Fruit fly (Drosophila melanogaster) whole organism, embryonic: ENCODE measurements around the gene CG3529.

Experiments used
- BtbVII ChIP-seq: fragments of 200-800 bp; sonication (Bioruptor generic); optimal IDR thresholded peaks from 3 replicates; lab custom pipeline; 2017; ENCODE audit warnings: missing biosample characterization, mild to moderate bottlenecking, missing genetic modification characterization
- CG10366 ChIP-seq: fragments of 200-800 bp; sonication (Bioruptor generic); IDR thresholded peaks from 2 replicates; pipeline ENCODE4 v1.3.6; 2022; ENCODE audit warnings: missing biosample characterization, missing genetic modification characterization
- CG10654 ChIP-seq: fragments of 200-800 bp; sonication (Bioruptor generic); optimal IDR thresholded peaks from 2 replicates; lab custom pipeline; 2016; ENCODE audit warnings: missing biosample characterization, missing genetic modification characterization
- CG11247 ChIP-seq: fragments of 200-800 bp; sonication (Bioruptor generic); IDR thresholded peaks from 2 replicates; pipeline ENCODE4 v1.3.6; 2022; ENCODE audit warnings: missing biosample characterization, missing genetic modification characterization
- CG11504 ChIP-seq: fragments of 200-800 bp; sonication (Bioruptor generic); optimal IDR thresholded peaks from 3 replicates; lab custom pipeline; 2019; ENCODE audit warnings: missing biosample characterization, mild to moderate bottlenecking, missing genetic modification characterization, moderate library complexity
- CG11723 ChIP-seq: fragments of 200-800 bp; sonication (Bioruptor generic); optimal IDR thresholded peaks from 2 replicates; lab custom pipeline; 2017; ENCODE audit warnings: missing biosample characterization, mild to moderate bottlenecking, missing genetic modification characterization
- CG12236 ChIP-seq: fragments of 200-800 bp; sonication (Bioruptor generic); optimal IDR thresholded peaks from 2 replicates; lab custom pipeline; 2016; ENCODE audit warnings: missing biosample characterization, missing genetic modification characterization
- CG13123 ChIP-seq: fragments of 200-800 bp; sonication (Bioruptor generic); optimal IDR thresholded peaks from 2 replicates; lab custom pipeline; 2016; ENCODE audit warnings: missing biosample characterization, missing genetic modification characterization
- CG13894 ChIP-seq: fragments of 200-800 bp; sonication (Bioruptor generic); optimal IDR thresholded peaks from 3 replicates; lab custom pipeline; 2018; ENCODE audit warnings: missing biosample characterization, mild to moderate bottlenecking, missing genetic modification characterization, moderate library complexity
- CG14441 ChIP-seq: fragments of 200-800 bp; sonication (Bioruptor generic); IDR thresholded peaks from 2 replicates; pipeline ENCODE4 v1.3.6; 2022; ENCODE audit warnings: missing biosample characterization, missing genetic modification characterization
- CG14965 ChIP-seq: fragments of 200-800 bp; sonication (Bioruptor generic); optimal IDR thresholded peaks from 2 replicates; lab custom pipeline; 2016; ENCODE audit warnings: missing biosample characterization, missing genetic modification characterization, borderline replicate concordance
- CG15073 ChIP-seq: fragments of 200-800 bp; sonication (Bioruptor generic); optimal IDR thresholded peaks from 2 replicates; lab custom pipeline; 2016; ENCODE audit warnings: missing biosample characterization, missing genetic modification characterization
- CG1529 ChIP-seq: fragments of 200-800 bp; sonication (Bioruptor generic); optimal IDR thresholded peaks from 3 replicates; lab custom pipeline; 2018; ENCODE audit warnings: missing biosample characterization, missing genetic modification characterization
- CG17612 ChIP-seq: fragments of 200-800 bp; sonication (Bioruptor generic); IDR thresholded peaks from 2 replicates; pipeline ENCODE4 v1.3.6; 2022; ENCODE audit warnings: missing biosample characterization, missing genetic modification characterization
- CG18619 ChIP-seq: fragments of 200-800 bp; sonication (Bioruptor generic); optimal IDR thresholded peaks from 3 replicates; lab custom pipeline; 2017; ENCODE audit warnings: missing biosample characterization, mild to moderate bottlenecking, missing genetic modification characterization
- CG2199 ChIP-seq: fragments of 200-800 bp; sonication (Bioruptor generic); IDR thresholded peaks from 3 replicates; pipeline ENCODE4 v1.3.6; 2022; ENCODE audit warnings: missing biosample characterization, missing genetic modification characterization
- CG3065 ChIP-seq: fragments of 200-800 bp; sonication (Bioruptor generic); optimal IDR thresholded peaks from 2 replicates; lab custom pipeline; 2016; ENCODE audit warnings: missing biosample characterization, missing genetic modification characterization
- CG6175 ChIP-seq: fragments of 200-800 bp; sonication (Bioruptor generic); IDR thresholded peaks from 3 replicates; pipeline ENCODE4 v1.3.6; 2022; ENCODE audit warnings: missing biosample characterization, missing genetic modification characterization
- CG6791 ChIP-seq: fragments of 200-800 bp; sonication (Bioruptor generic); IDR thresholded peaks from 3 replicates; pipeline ENCODE4 v1.3.6; 2022; ENCODE audit warnings: missing biosample characterization, missing genetic modification characterization; ENCODE audit not compliant: partially characterized antibody
- CG7839 ChIP-seq: fragments of 200-800 bp; sonication (Bioruptor generic); optimal IDR thresholded peaks from 3 replicates; lab custom pipeline; 2018; ENCODE audit warnings: missing biosample characterization, mild to moderate bottlenecking, missing genetic modification characterization, moderate library complexity
- CG8478 ChIP-seq: fragments of >200 bp; optimal IDR thresholded peaks from 2 replicates; lab custom pipeline; 2018
- CG8765 ChIP-seq: fragments of 200-800 bp; sonication (Bioruptor generic); IDR thresholded peaks from 2 replicates; pipeline ENCODE4 v1.3.6; 2022; ENCODE audit warnings: missing biosample characterization, missing genetic modification characterization
- CG9727 ChIP-seq: fragments of 200-800 bp; sonication (Bioruptor generic); optimal IDR thresholded peaks from 3 replicates; lab custom pipeline; 2017; ENCODE audit warnings: missing biosample characterization, mild to moderate bottlenecking, missing genetic modification characterization
- CG9932 ChIP-seq: fragments of 200-800 bp; sonication (Bioruptor generic); IDR thresholded peaks from 2 replicates; pipeline ENCODE4 v1.3.6; 2022; ENCODE audit warnings: missing biosample characterization, missing genetic modification characterization
- CHES-1-like ChIP-seq: fragments of 200-800 bp; sonication (Bioruptor generic); optimal IDR thresholded peaks from 2 replicates; lab custom pipeline; 2016; ENCODE audit warnings: missing biosample characterization, missing genetic modification characterization
- Camta ChIP-seq: fragments of 200-800 bp; sonication (Bioruptor generic); optimal IDR thresholded peaks from 2 replicates; lab custom pipeline; 2016; ENCODE audit warnings: missing biosample characterization, missing genetic modification characterization
- Drgx ChIP-seq: fragments of 200-800 bp; sonication (Bioruptor generic); IDR thresholded peaks from 2 replicates; pipeline ENCODE4 v1.3.6; 2022; ENCODE audit warnings: missing biosample characterization, missing genetic modification characterization
- Hr39 ChIP-seq: fragments of >200 bp; optimal IDR thresholded peaks from 2 replicates; lab custom pipeline; 2017
- Lpt ChIP-seq: fragments of >200 bp; optimal IDR thresholded peaks from 2 replicates; lab custom pipeline; 2018; ENCODE audit warnings: missing biosample characterization, missing genetic modification characterization
- Rfx ChIP-seq: fragments of 200-800 bp; sonication (Bioruptor generic); IDR thresholded peaks from 2 replicates; pipeline ENCODE4 v1.3.6; 2022; ENCODE audit warnings: missing biosample characterization, missing genetic modification characterization
- Stat92E ChIP-seq, 3 experiments: fragments of >200 bp in 2 of 3; fragments of 200-800 bp in 1 of 3; sonication (Bioruptor generic) in 1 of 3; optimal IDR thresholded peaks; 2 replicates each; lab custom pipeline; 2017 to 2019; ENCODE audit warnings: missing biosample characterization in 3 of 3, missing genetic modification characterization in 3 of 3, mild to moderate bottlenecking in 1 of 3, moderate library complexity in 1 of 3
- ab ChIP-seq: fragments of 200-800 bp; sonication (Bioruptor generic); optimal IDR thresholded peaks from 2 replicates; lab custom pipeline; 2016; ENCODE audit warnings: missing biosample characterization, missing genetic modification characterization
- ase ChIP-seq: fragments of 200-800 bp; sonication (Bioruptor generic); IDR thresholded peaks from 3 replicates; pipeline ENCODE4 v1.3.6; 2022; ENCODE audit warnings: missing biosample characterization, missing genetic modification characterization
- bab2 ChIP-seq: fragments of 200-800 bp; sonication (Bioruptor generic); optimal IDR thresholded peaks from 2 replicates; lab custom pipeline; 2016; ENCODE audit warnings: missing biosample characterization, missing genetic modification characterization
- bigmax ChIP-seq: fragments of 200-800 bp; sonication (Bioruptor generic); optimal IDR thresholded peaks from 2 replicates; lab custom pipeline; 2018; ENCODE audit warnings: missing biosample characterization, mild to moderate bottlenecking, missing genetic modification characterization
- bsh ChIP-seq, 2 experiments: fragments of 200-800 bp; sonication (Bioruptor generic); optimal IDR thresholded peaks; 2 replicates each; lab custom pipeline; 2017 to 2018; ENCODE audit warnings: mild to moderate bottlenecking in 2 of 2, missing biosample characterization in 2 of 2, missing genetic modification characterization in 2 of 2, moderate library complexity in 1 of 2
- cg ChIP-seq: fragments of 200-800 bp; sonication (Bioruptor generic); optimal IDR thresholded peaks from 3 replicates; lab custom pipeline; 2019; ENCODE audit warnings: missing biosample characterization, mild to moderate bottlenecking, missing genetic modification characterization, moderate library complexity
- dimm ChIP-seq: fragments of 200-800 bp; sonication (Bioruptor generic); IDR thresholded peaks from 2 replicates; pipeline ENCODE4 v1.3.6; 2022; ENCODE audit warnings: missing biosample characterization, missing genetic modification characterization
- dmrt11E ChIP-seq: fragments of 200-800 bp; sonication (Bioruptor generic); optimal IDR thresholded peaks from 3 replicates; lab custom pipeline; 2018; ENCODE audit warnings: missing biosample characterization, mild to moderate bottlenecking, missing genetic modification characterization, moderate library complexity
- fd3F ChIP-seq: fragments of 200-800 bp; sonication (Bioruptor generic); optimal IDR thresholded peaks from 2 replicates; lab custom pipeline; 2018; ENCODE audit warnings: missing biosample characterization, mild to moderate bottlenecking, missing genetic modification characterization, moderate library complexity
- gfzf ChIP-seq: fragments of 200-800 bp; sonication (Bioruptor generic); optimal IDR thresholded peaks from 2 replicates; lab custom pipeline; 2016; ENCODE audit warnings: missing biosample characterization, mild to moderate bottlenecking, missing genetic modification characterization, moderate library complexity
- grn ChIP-seq: fragments of 200-800 bp; sonication (Bioruptor generic); optimal IDR thresholded peaks from 3 replicates; lab custom pipeline; 2017; ENCODE audit warnings: missing biosample characterization, missing genetic modification characterization
- insv ChIP-seq, 2 experiments: fragments of 200-800 bp; sonication (Bioruptor generic); optimal IDR thresholded peaks; 3 replicates each; lab custom pipeline; 2016 to 2018; ENCODE audit warnings: missing biosample characterization in 2 of 2, missing genetic modification characterization in 2 of 2
- jumu ChIP-seq: fragments of 200-800 bp; sonication (Bioruptor generic); optimal IDR thresholded peaks from 3 replicates; lab custom pipeline; 2016; ENCODE audit warnings: missing biosample characterization, missing genetic modification characterization
- kah ChIP-seq: fragments of 200-800 bp; sonication (Bioruptor generic); optimal IDR thresholded peaks from 2 replicates; lab custom pipeline; 2018; ENCODE audit warnings: missing biosample characterization, mild to moderate bottlenecking, missing genetic modification characterization
- knrl ChIP-seq: fragments of 200-800 bp; sonication (Bioruptor generic); IDR thresholded peaks from 3 replicates; pipeline ENCODE4 v1.3.6; 2022; ENCODE audit warnings: missing biosample characterization, missing genetic modification characterization; ENCODE audit not compliant: partially characterized antibody
- otp ChIP-seq: fragments of 200-800 bp; sonication (Bioruptor generic); IDR thresholded peaks from 3 replicates; pipeline ENCODE4, ENCODE4 v1.3.6; 2022; ENCODE audit warnings: missing biosample characterization, missing genetic modification characterization
- phol ChIP-seq: fragments of 200-800 bp; sonication (Bioruptor generic); optimal IDR thresholded peaks from 3 replicates; lab custom pipeline; 2018; ENCODE audit warnings: missing biosample characterization, mild to moderate bottlenecking, missing genetic modification characterization, moderate library complexity
- slou ChIP-seq: fragments of 200-800 bp; sonication (Bioruptor generic); optimal IDR thresholded peaks from 3 replicates; lab custom pipeline; 2016; ENCODE audit warnings: missing biosample characterization, missing genetic modification characterization
- sug ChIP-seq: fragments of 200-800 bp; optimal IDR thresholded peaks from 2 replicates; lab custom pipeline; 2019; ENCODE audit warnings: missing biosample characterization, mild to moderate bottlenecking, missing genetic modification characterization, moderate library complexity
- twi ChIP-seq: fragments of 200-800 bp; optimal IDR thresholded peaks from 2 replicates; lab custom pipeline; 2019; ENCODE audit warnings: missing biosample characterization, mild to moderate bottlenecking, missing genetic modification characterization, moderate library complexity
- zfh1 ChIP-seq: fragments of 200-800 bp; sonication (Bioruptor generic); IDR thresholded peaks from 3 replicates; pipeline ENCODE4 v1.3.6; 2022; ENCODE audit warnings: missing biosample characterization, missing genetic modification characterization

Gene CG3529

dm6 chr3L:9397156-9397555 lies 49.5 kb upstream of the CG3529 start (continued):
- peak; percentile 42 for TF ChIP-seq CG14965 (GFP tag; lab: Kevin White, UChicago)
- TF ChIP-seq CG6175 (GFP tag; lab: Robert Waterston, UW), result no peak
- TF ChIP-seq CG13894 (tag; lab: Kevin White, UChicago), result peak; percentile 80
- TF ChIP-seq otp (GFP tag; lab: Robert Waterston, UW), result no peak
- peak; percentile 46 for TF ChIP-seq CG11723 (GFP tag; lab: Kevin White, UChicago)
- TF ChIP-seq CG14441, result peak; percentile 33; the same call in 1 of the 2 replicates
- TF ChIP-seq grn (GFP tag; lab: Kevin White, UChicago), result peak; percentile 94
- peak; percentile 27 for TF ChIP-seq bigmax (GFP tag; lab: Kevin White, UChicago)
- no peak for TF ChIP-seq CG8765 (GFP tag; lab: Robert Waterston, UW)
- peak; percentile 71 for TF ChIP-seq CG10654 (GFP tag; lab: Kevin White, UChicago)
- peak; percentile 91 for TF ChIP-seq BtbVII (GFP tag; lab: Kevin White, UChicago)
- no peak for TF ChIP-seq insv (GFP tag; optimal IDR thresholded peaks at IDR 0.05; lab: Kevin White, UChicago)
- no peak for TF ChIP-seq CG10366 (GFP tag; lab: Robert Waterston, UW)
- TF ChIP-seq Hr39 (lab: Kevin White, UChicago), result no peak
- peak; percentile 59; the same call in 2 of the 3 replicates for TF ChIP-seq zfh1 (GFP tag; lab: Robert Waterston, UW)
- peak; percentile 69 for TF ChIP-seq CG9727 (GFP tag; lab: Kevin White, UChicago)
- peak; percentile 52 for TF ChIP-seq CG18619
- TF ChIP-seq cg (GFP tag; lab: Kevin White, UChicago), result no peak
- TF ChIP-seq jumu (GFP tag; lab: Kevin White, UChicago), result no peak
- no peak for TF ChIP-seq phol
- no peak for TF ChIP-seq gfzf (GFP tag; lab: Kevin White, UChicago)
- TF ChIP-seq CG1529 (GFP tag; lab: Kevin White, UChicago), result no peak
- TF ChIP-seq CG9932 (GFP tag; lab: Robert Waterston, UW), result no peak
- TF ChIP-seq Rfx (GFP tag; lab: Robert Waterston, UW), result peak; percentile 69
- TF ChIP-seq CG8478 (lab: Kevin White, UChicago), result no peak
- TF ChIP-seq kah, result peak; percentile 68
- TF ChIP-seq CG11247 (GFP tag; lab: Robert Waterston, UW), result no peak
- TF ChIP-seq CG2199 (GFP tag; lab: Robert Waterston, UW), result peak; percentile 47; the same call in 1 of the 3 replicates
- no peak for TF ChIP-seq ase (GFP tag; lab: Robert Waterston, UW)
- no peak for TF ChIP-seq CG3065
- TF ChIP-seq Stat92E (GFP tag; optimal IDR thresholded peaks at IDR 0.05; lab: Kevin White, UChicago), result no peak
- no peak for TF ChIP-seq CG13123 (GFP tag; lab: Kevin White, UChicago)
- peak; percentile 68 for TF ChIP-seq sug (tag; lab: Kevin White, UChicago)
- peak; percentile 44 for TF ChIP-seq bab2
- TF ChIP-seq slou (GFP tag; lab: Kevin White, UChicago), result no peak
- no peak for TF ChIP-seq CG17612 (GFP tag; lab: Robert Waterston, UW)
- TF ChIP-seq Camta (GFP tag; lab: Kevin White, UChicago), result peak; percentile 68
- TF ChIP-seq CHES-1-like (GFP tag; lab: Kevin White, UChicago), result peak; percentile 9
- no peak for TF ChIP-seq knrl (GFP tag; lab: Robert Waterston, UW)
- TF ChIP-seq dimm (GFP tag; lab: Robert Waterston, UW), result no peak
- TF ChIP-seq CG7839 (tag; lab: Kevin White, UChicago), result peak; percentile 3
- TF ChIP-seq Drgx (GFP tag; lab: Robert Waterston, UW), result peak; percentile 44
- no peak for TF ChIP-seq Lpt (GFP tag; lab: Kevin White, UChicago)
- TF ChIP-seq twi, result peak; percentile 42
- TF ChIP-seq CG6791 (GFP tag; lab: Robert Waterston, UW), result no peak
- TF ChIP-seq bsh (GFP tag; optimal IDR thresholded peaks at IDR 0.05; lab: Kevin White, UChicago), result peak in 1 of 2 experiments; percentile 4
- no peak for TF ChIP-seq dmrt11E (tag; lab: Kevin White, UChicago)
- peak; percentile 50 for TF ChIP-seq fd3F (GFP tag; lab: Kevin White, UChicago)
- TF ChIP-seq CG12236, result peak; percentile 26
- TF ChIP-seq ab (GFP tag; lab: Kevin White, UChicago), result no peak
- peak; percentile 43 for TF ChIP-seq CG11504 (tag; lab: Kevin White, UChicago)
- TF ChIP-seq CG15073 (GFP tag; lab: Kevin White, UChicago), result no peak
